Worm (Caenorhabditis elegans) whole organism, L4 larva: ENCODE measurements around the gene R05F9.11.

Experiments used
- D1046.2 ChIP-seq: fragments of 200-800 bp; sonication (Bioruptor generic); IDR thresholded peaks from 2 replicates; pipeline ENCODE4 v1.3.6; 2022; ENCODE audit warnings: missing genetic modification characterization, missing compliant biosample characterization
- F37D6.2 ChIP-seq: sonication (generic microtip); optimal IDR thresholded peaks from 2 replicates; lab custom pipeline; 2016; ENCODE audit warnings: mild to moderate bottlenecking, missing genetic modification characterization, missing compliant biosample characterization
- F49E8.2 ChIP-seq: sonication (generic microtip); optimal IDR thresholded peaks from 2 replicates; lab custom pipeline; 2016; ENCODE audit warnings: missing compliant biosample characterization, mild to moderate bottlenecking, missing genetic modification characterization, borderline replicate concordance
- T20F7.1 ChIP-seq: fragments of 200-800 bp; sonication (Bioruptor generic); optimal IDR thresholded peaks from 2 replicates; lab custom pipeline; 2018; ENCODE audit warnings: mild to moderate bottlenecking, missing genetic modification characterization, missing compliant biosample characterization
- Y105C5A.15 ChIP-seq: fragments of 200-800 bp; sonication (Bioruptor generic); IDR thresholded peaks from 2 replicates; pipeline ENCODE4 v1.3.6; 2022; ENCODE audit warnings: missing genetic modification characterization, missing compliant biosample characterization
- aha-1 ChIP-seq: fragments of 150-350 bp; peaks from one replicate; lab custom pipeline; 2014; ENCODE audit warnings: missing biosample characterization, missing genetic modification characterization
- ama-1 ChIP-seq: fragments of 150-350 bp; optimal IDR thresholded peaks from 2 replicates; lab custom pipeline; 2014; ENCODE audit warnings: inconsistent platforms, mixed read lengths
- arid-1 ChIP-seq: fragments of 200-800 bp; sonication (Bioruptor generic); conservative IDR thresholded peaks from 2 replicates; pipeline ENCODE4 v1.3.6; 2022; ENCODE audit warnings: missing genetic modification reagents, missing genetic modification characterization, missing compliant biosample characterization
- attf-4 ChIP-seq: sonication (generic microtip); optimal IDR thresholded peaks from 3 replicates; lab custom pipeline; 2017; ENCODE audit warnings: missing biosample characterization, missing genetic modification characterization
- ceh-20 ChIP-seq: fragments of 200-800 bp; sonication (Bioruptor generic); IDR thresholded peaks from 2 replicates; pipeline ENCODE4 v1.3.6; 2022; ENCODE audit warnings: missing genetic modification reagents, missing genetic modification characterization, missing compliant biosample characterization
- ceh-28 ChIP-seq: fragments of 150-350 bp; optimal IDR thresholded peaks from 2 replicates; lab custom pipeline; 2014; ENCODE audit warnings: missing biosample characterization, missing genetic modification reagents, missing genetic modification characterization
- ceh-82 ChIP-seq: sonication (generic microtip); optimal IDR thresholded peaks from 2 replicates; lab custom pipeline; 2017; ENCODE audit warnings: missing biosample characterization, missing genetic modification characterization
- ces-1 ChIP-seq: fragments of 150-350 bp; sonication (generic microtip); optimal IDR thresholded peaks from 4 replicates; lab custom pipeline; 2014; ENCODE audit warnings: missing biosample characterization, missing genetic modification reagents, missing genetic modification characterization
- cey-2 ChIP-seq: sonication (generic microtip); optimal IDR thresholded peaks from 3 replicates; lab custom pipeline; 2017; ENCODE audit warnings: missing genetic modification characterization, mild to moderate bottlenecking, missing compliant biosample characterization, antibody characterized with exemption, borderline replicate concordance; ENCODE audit not compliant: insufficient read depth
- ctbp-1 ChIP-seq: fragments of 200-800 bp; sonication (Bioruptor generic); IDR thresholded peaks from 2 replicates; pipeline ENCODE4 v1.3.6; 2022; ENCODE audit warnings: missing genetic modification reagents, missing genetic modification characterization, missing compliant biosample characterization
- daf-16 ChIP-seq, 3 experiments: sonication (generic microtip); optimal IDR thresholded peaks; 2 replicates each; lab custom pipeline; 2016 to 2017; ENCODE audit warnings: missing genetic modification characterization in 3 of 3, missing genetic modification reagents in 3 of 3, mild to moderate bottlenecking in 2 of 3, missing compliant biosample characterization in 2 of 3, missing biosample characterization in 1 of 3, moderate library complexity in 1 of 3
- daf-19 ChIP-seq: fragments of 200-800 bp; sonication (Bioruptor generic); conservative IDR thresholded peaks from 2 replicates; pipeline ENCODE4 v1.3.6; 2022; ENCODE audit warnings: missing genetic modification characterization, missing compliant biosample characterization
- dmd-8 ChIP-seq: fragments of 200-800 bp; sonication (Bioruptor generic); IDR thresholded peaks from 2 replicates; pipeline ENCODE4 v1.3.6; 2022; ENCODE audit warnings: missing genetic modification characterization, missing compliant biosample characterization
- duxl-1 ChIP-seq: sonication (generic microtip); optimal IDR thresholded peaks from 2 replicates; lab custom pipeline; 2016; ENCODE audit warnings: mild to moderate bottlenecking, missing genetic modification characterization, moderate library complexity, missing compliant biosample characterization; ENCODE audit not compliant: poor library complexity
- egl-27 ChIP-seq: sonication (generic microtip); optimal IDR thresholded peaks from 3 replicates; lab custom pipeline; 2017; ENCODE audit warnings: missing biosample characterization, missing genetic modification reagents, missing genetic modification characterization
- egl-43 ChIP-seq: fragments of 200-800 bp; sonication (Bioruptor generic); IDR thresholded peaks from 2 replicates; pipeline ENCODE4 v1.3.6; 2022; ENCODE audit warnings: missing genetic modification reagents, missing genetic modification characterization, missing compliant biosample characterization
- fkh-10 ChIP-seq: fragments of 150-350 bp; optimal IDR thresholded peaks from 2 replicates; lab custom pipeline; 2014; ENCODE audit warnings: missing biosample characterization, missing genetic modification reagents, missing genetic modification characterization
- fos-1 ChIP-seq: fragments of 150-350 bp; optimal IDR thresholded peaks from 2 replicates; lab custom pipeline; 2014; ENCODE audit warnings: missing biosample characterization, missing genetic modification characterization
- lim-7 ChIP-seq: fragments of 200-800 bp; sonication (Bioruptor generic); IDR thresholded peaks from 2 replicates; pipeline ENCODE4 v1.3.6; 2022; ENCODE audit warnings: missing genetic modification characterization, missing compliant biosample characterization
- lin-1 ChIP-seq: fragments of 200-800 bp; sonication (Bioruptor generic); IDR thresholded peaks from 2 replicates; pipeline ENCODE4 v1.3.6; 2022; ENCODE audit warnings: missing genetic modification reagents, missing genetic modification characterization, missing compliant biosample characterization
- lir-3 ChIP-seq: sonication (generic microtip); optimal IDR thresholded peaks from 2 replicates; lab custom pipeline; 2016; ENCODE audit warnings: mild to moderate bottlenecking, missing genetic modification characterization, missing compliant biosample characterization
- lsy-2 ChIP-seq, 2 experiments: fragments of 150-350 bp in 1 of 2; sonication (generic microtip) in 1 of 2; optimal IDR thresholded peaks; 2 replicates each; lab custom pipeline; 2014 to 2017; ENCODE audit warnings: missing biosample characterization in 2 of 2, missing genetic modification characterization in 2 of 2
- madf-9 ChIP-seq: fragments of 200-800 bp; sonication (Bioruptor generic); conservative IDR thresholded peaks from 2 replicates; pipeline ENCODE4 v1.3.6; 2022; ENCODE audit warnings: missing genetic modification reagents, missing genetic modification characterization, missing compliant biosample characterization
- mdl-1 ChIP-seq, 2 experiments: fragments of 150-350 bp in 1 of 2; sonication (generic microtip) in 1 of 2; optimal IDR thresholded peaks; 2 replicates each; lab custom pipeline; 2014 to 2017; ENCODE audit warnings: missing biosample characterization in 2 of 2, missing genetic modification characterization in 2 of 2
- mep-1 ChIP-seq: fragments of 150-350 bp; sonication (generic microtip); optimal IDR thresholded peaks from 3 replicates; lab custom pipeline; 2014; ENCODE audit warnings: missing biosample characterization, missing genetic modification characterization
- mxl-2 ChIP-seq: fragments of 200-800 bp; sonication (Bioruptor generic); conservative IDR thresholded peaks from 2 replicates; pipeline ENCODE4 v1.3.6; 2022; ENCODE audit warnings: missing genetic modification reagents, missing genetic modification characterization, missing compliant biosample characterization
- mxl-3 ChIP-seq: fragments of 200-800 bp; sonication (Bioruptor generic); optimal IDR thresholded peaks from 2 replicates; lab custom pipeline; 2018; ENCODE audit warnings: mild to moderate bottlenecking, missing genetic modification characterization, missing compliant biosample characterization
- nhr-10 ChIP-seq: fragments of 150-350 bp; optimal IDR thresholded peaks from 2 replicates; lab custom pipeline; 2014; ENCODE audit warnings: missing biosample characterization, missing genetic modification characterization
- nhr-102 ChIP-seq: sonication (generic microtip); optimal IDR thresholded peaks from 2 replicates; lab custom pipeline; 2016; ENCODE audit warnings: mild to moderate bottlenecking, missing genetic modification characterization, moderate library complexity, missing compliant biosample characterization
- nhr-25 ChIP-seq: sonication (generic microtip); optimal IDR thresholded peaks from 2 replicates; lab custom pipeline; 2017; ENCODE audit warnings: missing genetic modification characterization, mild to moderate bottlenecking, missing compliant biosample characterization, antibody characterized with exemption, moderate library complexity, borderline replicate concordance; ENCODE audit not compliant: insufficient read depth
- nhr-28 ChIP-seq: fragments of 150-350 bp; optimal IDR thresholded peaks from 2 replicates; lab custom pipeline; 2014; ENCODE audit warnings: missing biosample characterization, missing genetic modification characterization
- nhr-41 ChIP-seq: fragments of 200-800 bp; sonication (Bioruptor generic); IDR thresholded peaks from 2 replicates; pipeline ENCODE4 v1.3.6; 2022; ENCODE audit warnings: missing genetic modification reagents, missing genetic modification characterization, missing compliant biosample characterization
- pha-4 ChIP-seq, 2 experiments: fragments of 150-350 bp in 1 of 2; fragments of 200-800 bp in 1 of 2; sonication (Bioruptor generic) in 1 of 2; IDR thresholded peaks in 1 of 2; optimal IDR thresholded peaks in 1 of 2; 2 replicates each; pipeline versions ENCODE4 v1.3.6 to Lab custom; 2014 to 2022; ENCODE audit warnings: missing genetic modification characterization in 2 of 2, missing genetic modification reagents in 2 of 2, missing biosample characterization in 1 of 2, missing compliant biosample characterization in 1 of 2
- pqm-1 ChIP-seq: sonication (generic microtip); optimal IDR thresholded peaks from 2 replicates; lab custom pipeline; 2017; ENCODE audit warnings: missing biosample characterization, missing genetic modification characterization
- rbr-2 ChIP-seq: sonication (generic microtip); optimal IDR thresholded peaks from 2 replicates; lab custom pipeline; 2016; ENCODE audit warnings: missing genotype, missing genetic modification characterization, missing compliant biosample characterization
- set-16 ChIP-seq: fragments of 200-800 bp; sonication (Bioruptor generic); IDR thresholded peaks from 2 replicates; pipeline ENCODE4 v1.3.6; 2022; ENCODE audit warnings: missing genetic modification reagents, missing genetic modification characterization, missing compliant biosample characterization
- skn-1 ChIP-seq: fragments of 150-350 bp; optimal IDR thresholded peaks from 2 replicates; lab custom pipeline; 2014; ENCODE audit warnings: missing biosample characterization, missing genetic modification characterization
- spr-3 ChIP-seq: fragments of 200-800 bp; sonication (Bioruptor generic); optimal IDR thresholded peaks from 2 replicates; lab custom pipeline; 2018; ENCODE audit warnings: mild to moderate bottlenecking, missing genetic modification characterization, missing compliant biosample characterization
- tag-97 ChIP-seq: fragments of 200-800 bp; sonication (Bioruptor generic); IDR thresholded peaks from 2 replicates; pipeline ENCODE4 v1.3.6; 2022; ENCODE audit warnings: missing genetic modification characterization, missing compliant biosample characterization
- tra-1 ChIP-seq: fragments of 200-800 bp; sonication (Bioruptor generic); IDR thresholded peaks from 2 replicates; pipeline ENCODE4 v1.3.6; 2022; ENCODE audit warnings: missing genetic modification reagents, missing genetic modification characterization, missing compliant biosample characterization
- vab-7 ChIP-seq: fragments of 200-800 bp; sonication (Bioruptor generic); IDR thresholded peaks from 2 replicates; pipeline ENCODE4 v1.3.6; 2022; ENCODE audit warnings: missing genetic modification reagents, missing genetic modification characterization, missing compliant biosample characterization
- zfp-2 ChIP-seq: sonication (generic microtip); optimal IDR thresholded peaks from 2 replicates; lab custom pipeline; 2016; ENCODE audit warnings: mild to moderate bottlenecking, missing genetic modification characterization, missing compliant biosample characterization
- ztf-11 ChIP-seq: fragments of 150-350 bp; optimal IDR thresholded peaks from 2 replicates; lab custom pipeline; 2014; ENCODE audit warnings: missing biosample characterization, missing genetic modification characterization

The R05F9.11 gene

ce11 chrII:4891012-4891775 lies 22.8 kb downstream of the R05F9.11 start, which contains the start of gene gst-9 (continued):
- TF ChIP-seq nhr-25 (no peak), lsy-2 (tag; optimal IDR thresholded peaks at IDR 0.05; lab: Kevin White, UChicago) (peak in 1 of 2 experiments; percentile 61), egl-43 (GFP tag; lab: Robert Waterston, UW) (0 out of 2 replicates have a peak, but pooled peaks have one; percentile 59), skn-1 (tag; lab: Kevin White, UChicago) (no peak), ctbp-1 (0 out of 2 replicates have a peak, but pooled peaks have one; percentile 19), daf-16 (GFP tag; optimal IDR thresholded peaks at IDR 0.05; lab: Kevin White, UChicago) (no peak), daf-16 (tag; optimal IDR thresholded peaks at IDR 0.05; lab: Kevin White, UChicago) (peak; percentile 59), lin-1 (GFP tag; lab: Robert Waterston, UW) (no peak), ama-1 (lab: Kevin White, UChicago) (peak; percentile 69), dmd-8 (GFP tag; lab: Robert Waterston, UW) (0 out of 2 replicates have a peak, but pooled peaks have one; percentile 4), vab-7 (GFP tag; lab: Robert Waterston, UW) (no peak), mxl-3 (GFP tag; lab: Kevin White, UChicago) (no peak), ceh-20 (GFP tag; lab: Robert Waterston, UW) (no peak), duxl-1 (tag; lab: Kevin White, UChicago) (no peak), nhr-10 (tag; lab: Kevin White, UChicago) (no peak), fkh-10 (GFP tag; lab: Kevin White, UChicago) (no peak), daf-19 (GFP tag; lab: Robert Waterston, UW) (no peak), tra-1 (GFP tag; lab: Robert Waterston, UW) (no peak), rbr-2 (tag; lab: Kevin White, UChicago) (no peak), ztf-11 (no peak), F49E8.2 (no peak), F37D6.2 (tag; lab: Kevin White, UChicago) (no peak), mxl-2 (GFP tag; lab: Robert Waterston, UW) (0 out of 2 replicates have a peak, but pooled peaks have one; percentile 28), T20F7.1 (GFP tag; lab: Kevin White, UChicago) (peak; percentile 13), madf-9 (GFP tag; lab: Robert Waterston, UW) (peak; percentile 23; the same call in 1 of the 2 replicates), nhr-41 (no peak), fos-1 (tag; lab: Kevin White, UChicago) (no peak), Y105C5A.15 (GFP tag; lab: Robert Waterston, UW) (no peak), cey-2 (tag; lab: Kevin White, UChicago) (no peak), ces-1 (GFP tag; lab: Kevin White, UChicago) (no peak), set-16 (GFP tag; lab: Robert Waterston, UW) (no peak), mep-1 (peak; percentile 56), pha-4 (GFP tag; IDR thresholded peaks at IDR 0.05; lab: Robert Waterston, UW) (0 out of 2 replicates have a peak, but pooled peaks have one; percentile 52), pha-4 (tag; optimal IDR thresholded peaks at IDR 0.05; lab: Kevin White, UChicago) (no peak), egl-27 (no peak), aha-1 (tag; lab: Kevin White, UChicago) (peak; percentile 65), attf-4 (tag; lab: Kevin White, UChicago) (no peak), tag-97 (GFP tag; lab: Robert Waterston, UW) (no peak), D1046.2 (GFP tag; lab: Robert Waterston, UW) (no peak), pqm-1 (tag; lab: Kevin White, UChicago) (no peak), nhr-102 (peak; percentile 51), lim-7 (GFP tag; lab: Robert Waterston, UW) (no peak), mdl-1 (tag; optimal IDR thresholded peaks at IDR 0.05; lab: Kevin White, UChicago) (no peak), ceh-28 (tag; lab: Kevin White, UChicago) (no peak), arid-1 (GFP tag; lab: Robert Waterston, UW) (no peak), spr-3 (GFP tag; lab: Kevin White, UChicago) (peak; percentile 25), zfp-2 (no peak), lir-3 (tag; lab: Kevin White, UChicago) (no peak), nhr-28 (tag; lab: Kevin White, UChicago) (peak; percentile 56), ceh-82 (tag; lab: Kevin White, UChicago) (no peak)
